Worm (Caenorhabditis elegans) whole organism, L3 larva: Measurements from ENCODE around the gene C25H3.15.

Experiments
- R02D3.7 ChIP-seq: fragments of 150-350 bp; optimal IDR thresholded peaks from 2 replicates; lab custom pipeline; 2014; ENCODE audit warnings: missing biosample characterization, missing genetic modification characterization
- ZK546.5 ChIP-seq: sonication (generic microtip); optimal IDR thresholded peaks from 2 replicates; lab custom pipeline; 2017; ENCODE audit warnings: missing biosample characterization, missing genetic modification characterization
- aly-2 ChIP-seq: fragments of 150-350 bp; optimal IDR thresholded peaks from 2 replicates; lab custom pipeline; 2014; ENCODE audit warnings: missing biosample characterization, missing genetic modification characterization
- ama-1 ChIP-seq: fragments of 150-350 bp; optimal IDR thresholded peaks from 2 replicates; lab custom pipeline; 2018
- ceh-16 ChIP-seq: sonication (generic microtip); optimal IDR thresholded peaks from 2 replicates; lab custom pipeline; 2017; ENCODE audit warnings: missing biosample characterization, missing genetic modification characterization
- ceh-28 ChIP-seq: fragments of 150-350 bp; optimal IDR thresholded peaks from 2 replicates; lab custom pipeline; 2014; ENCODE audit warnings: missing biosample characterization, missing genetic modification reagents, missing genetic modification characterization
- ceh-82 ChIP-seq: fragments of 150-350 bp; optimal IDR thresholded peaks from 2 replicates; lab custom pipeline; 2014; ENCODE audit warnings: missing biosample characterization, missing genetic modification characterization
- ceh-9 ChIP-seq: sonication (generic microtip); optimal IDR thresholded peaks from 2 replicates; lab custom pipeline; 2018; ENCODE audit warnings: missing biosample characterization, missing genetic modification characterization
- daf-12 ChIP-seq: fragments of 150-350 bp; optimal IDR thresholded peaks from 2 replicates; lab custom pipeline; 2014; ENCODE audit warnings: missing biosample characterization, missing genetic modification reagents, missing genetic modification characterization
- egl-27 ChIP-seq: sonication (generic microtip); optimal IDR thresholded peaks from 4 replicates; lab custom pipeline; 2017; ENCODE audit warnings: missing biosample characterization, missing genetic modification reagents, missing genetic modification characterization
- egl-5 ChIP-seq: fragments of 150-350 bp; optimal IDR thresholded peaks from 2 replicates; lab custom pipeline; 2017; ENCODE audit warnings: missing biosample characterization, missing genetic modification reagents, missing genetic modification characterization, inconsistent platforms
- elt-1 ChIP-seq: fragments of 150-350 bp; optimal IDR thresholded peaks from 2 replicates; lab custom pipeline; 2014; ENCODE audit warnings: missing biosample characterization, missing genetic modification characterization
- elt-2 ChIP-seq: sonication (generic microtip); optimal IDR thresholded peaks from 2 replicates; lab custom pipeline; 2016; ENCODE audit warnings: missing genetic modification reagents, mild to moderate bottlenecking, missing genetic modification characterization, missing compliant biosample characterization
- elt-3 ChIP-seq, 3 experiments: fragments of 150-350 bp in 1 of 3; sonication (generic microtip) in 2 of 3; optimal IDR thresholded peaks; 2 replicates in 2 of 3; 4 replicates in 1 of 3; lab custom pipeline; 2014 to 2017; ENCODE audit warnings: missing biosample characterization in 3 of 3, missing genetic modification characterization in 3 of 3
- eor-1 ChIP-seq, 2 experiments: fragments of 150-350 bp; optimal IDR thresholded peaks; 2 replicates each; lab custom pipeline; 2014 to 2018; ENCODE audit warnings: missing biosample characterization in 2 of 2, missing genetic modification characterization in 2 of 2
- fkh-10 ChIP-seq: sonication (generic microtip); optimal IDR thresholded peaks from 2 replicates; lab custom pipeline; 2017; ENCODE audit warnings: missing biosample characterization, missing genetic modification reagents, missing genetic modification characterization
- fkh-2 ChIP-seq: fragments of 150-350 bp; optimal IDR thresholded peaks from 2 replicates; lab custom pipeline; 2014; ENCODE audit warnings: missing biosample characterization, missing genetic modification reagents, missing genetic modification characterization
- fos-1 ChIP-seq: fragments of 150-350 bp; optimal IDR thresholded peaks from 2 replicates; lab custom pipeline; 2014; ENCODE audit warnings: missing biosample characterization, missing genetic modification characterization
- hmg-11 ChIP-seq: sonication (generic microtip); optimal IDR thresholded peaks from 2 replicates; lab custom pipeline; 2016; ENCODE audit warnings: missing genetic modification characterization, missing compliant biosample characterization
- jun-1 ChIP-seq: fragments of 150-350 bp; optimal IDR thresholded peaks from 2 replicates; lab custom pipeline; 2014; ENCODE audit warnings: missing biosample characterization, missing genetic modification reagents, missing genetic modification characterization
- lin-15B ChIP-seq: fragments of 150-350 bp; optimal IDR thresholded peaks from 2 replicates; lab custom pipeline; 2014; ENCODE audit warnings: missing biosample characterization, missing genetic modification characterization
- lin-39 ChIP-seq: fragments of 150-350 bp; optimal IDR thresholded peaks from 2 replicates; lab custom pipeline; 2018; ENCODE audit warnings: missing biosample characterization, missing genetic modification reagents, missing genetic modification characterization
- lsy-12 ChIP-seq: sonication (generic microtip); optimal IDR thresholded peaks from 2 replicates; lab custom pipeline; 2016; ENCODE audit warnings: mild to moderate bottlenecking, missing genetic modification characterization, missing compliant biosample characterization
- mdl-1 ChIP-seq: fragments of 150-350 bp; optimal IDR thresholded peaks from 2 replicates; lab custom pipeline; 2014; ENCODE audit warnings: missing biosample characterization, missing genetic modification characterization
- mml-1 ChIP-seq: fragments of 150-350 bp; sonication (generic microtip); optimal IDR thresholded peaks from 3 replicates; lab custom pipeline; 2014; ENCODE audit warnings: missing biosample characterization, missing genetic modification characterization
- nfya-1 ChIP-seq: sonication (generic microtip); optimal IDR thresholded peaks from 2 replicates; lab custom pipeline; 2017; ENCODE audit warnings: missing genetic modification characterization, mild to moderate bottlenecking, missing compliant biosample characterization, antibody characterized with exemption, moderate library complexity; ENCODE audit not compliant: insufficient read depth
- nhr-11 ChIP-seq: fragments of 150-350 bp; optimal IDR thresholded peaks from 2 replicates; lab custom pipeline; 2014; ENCODE audit warnings: missing biosample characterization, missing genetic modification characterization
- nhr-12 ChIP-seq: fragments of 150-350 bp; optimal IDR thresholded peaks from 2 replicates; lab custom pipeline; 2014; ENCODE audit warnings: missing biosample characterization, missing genetic modification characterization
- nhr-23 ChIP-seq: fragments of 150-350 bp; optimal IDR thresholded peaks from 2 replicates; lab custom pipeline; 2014; ENCODE audit warnings: missing biosample characterization, missing genetic modification reagents, missing genetic modification characterization
- nhr-237 ChIP-seq: fragments of 150-350 bp; optimal IDR thresholded peaks from 2 replicates; lab custom pipeline; 2014; ENCODE audit warnings: missing biosample characterization, missing genetic modification characterization
- nhr-25 ChIP-seq: sonication (generic microtip); optimal IDR thresholded peaks from 2 replicates; lab custom pipeline; 2017; ENCODE audit warnings: missing biosample characterization, missing genetic modification characterization
- nhr-28 ChIP-seq: fragments of 150-350 bp; optimal IDR thresholded peaks from 2 replicates; lab custom pipeline; 2014; ENCODE audit warnings: missing biosample characterization, missing genetic modification characterization
- nhr-43 ChIP-seq: sonication (generic microtip); optimal IDR thresholded peaks from 2 replicates; lab custom pipeline; 2016; ENCODE audit warnings: mild to moderate bottlenecking, missing genetic modification characterization, missing compliant biosample characterization; ENCODE audit not compliant: poor library complexity, severe bottlenecking
- nhr-67 ChIP-seq: fragments of 150-350 bp; optimal IDR thresholded peaks from 2 replicates; lab custom pipeline; 2014; ENCODE audit warnings: missing biosample characterization, missing genetic modification characterization
- nhr-76 ChIP-seq: fragments of 150-350 bp; sonication (generic microtip); optimal IDR thresholded peaks from 5 replicates; lab custom pipeline; 2014; ENCODE audit warnings: missing biosample characterization, missing genetic modification characterization
- nhr-77 ChIP-seq: fragments of 150-350 bp; optimal IDR thresholded peaks from 2 replicates; lab custom pipeline; 2014; ENCODE audit warnings: missing biosample characterization, missing genetic modification characterization
- pha-4 ChIP-seq: fragments of 150-350 bp; optimal IDR thresholded peaks from 2 replicates; lab custom pipeline; 2014; ENCODE audit warnings: missing biosample characterization, missing genetic modification reagents, missing genetic modification characterization
- pqm-1 ChIP-seq: fragments of 150-350 bp; optimal IDR thresholded peaks from 2 replicates; lab custom pipeline; 2017; ENCODE audit warnings: missing biosample characterization, missing genetic modification characterization, inconsistent platforms
- sea-2 ChIP-seq: fragments of 150-350 bp; sonication (generic microtip); optimal IDR thresholded peaks from 4 replicates; lab custom pipeline; 2014; ENCODE audit warnings: missing biosample characterization, missing genetic modification reagents, missing genetic modification characterization
- skn-1 ChIP-seq: fragments of 150-350 bp; optimal IDR thresholded peaks from 2 replicates; lab custom pipeline; 2014; ENCODE audit warnings: missing biosample characterization, missing genetic modification characterization
- snpc-4 ChIP-seq: fragments of 150-350 bp; optimal IDR thresholded peaks from 2 replicates; lab custom pipeline; 2014; ENCODE audit warnings: missing biosample characterization, missing genetic modification characterization
- tbx-2 ChIP-seq: sonication (generic microtip); optimal IDR thresholded peaks from 2 replicates; lab custom pipeline; 2016; ENCODE audit warnings: mild to moderate bottlenecking, missing genetic modification characterization, missing compliant biosample characterization
- unc-39 ChIP-seq: sonication (generic microtip); optimal IDR thresholded peaks from 4 replicates; lab custom pipeline; 2017; ENCODE audit warnings: missing biosample characterization, missing genetic modification characterization
- unc-62 ChIP-seq: fragments of 150-350 bp; sonication (generic microtip); optimal IDR thresholded peaks from 4 replicates; lab custom pipeline; 2014; ENCODE audit warnings: missing biosample characterization, missing genetic modification reagents, missing genetic modification characterization
- zag-1 ChIP-seq: fragments of 150-350 bp; optimal IDR thresholded peaks from 2 replicates; lab custom pipeline; 2014; ENCODE audit warnings: missing biosample characterization, missing genetic modification characterization
- ztf-11 ChIP-seq: fragments of 150-350 bp; optimal IDR thresholded peaks from 2 replicates; lab custom pipeline; 2014; ENCODE audit warnings: missing biosample characterization, missing genetic modification characterization
- ztf-4 ChIP-seq: fragments of 150-350 bp; optimal IDR thresholded peaks from 2 replicates; lab custom pipeline; 2014; ENCODE audit warnings: missing biosample characterization, missing genetic modification characterization

C25H3.15 gene

ce11 chrII:5660736-5661734 is 4.1 kb upstream of the C25H3.15 start, which contains the start of the genes ift-43 and mdt-26 (continued):
- peak; percentile 36 for TF ChIP-seq jun-1 (tag; lab: Kevin White, UChicago)
- peak; percentile 46 for TF ChIP-seq mdl-1 (tag; lab: Kevin White, UChicago)
- no peak for TF ChIP-seq ztf-11 (tag; lab: Kevin White, UChicago)
- TF ChIP-seq elt-3 (tag; optimal IDR thresholded peaks at IDR 0.05; lab: Kevin White, UChicago): no peak
- no peak for TF ChIP-seq eor-1 (tag; optimal IDR thresholded peaks at IDR 0.05; lab: Kevin White, UChicago)
- peak; percentile 60 for TF ChIP-seq egl-5 (tag; lab: Kevin White, UChicago)
- TF ChIP-seq pha-4: peak; percentile 73
- TF ChIP-seq ceh-28: peak; percentile 83
- peak; percentile 49 for TF ChIP-seq snpc-4 (tag; lab: Kevin White, UChicago)
- peak; percentile 76 for TF ChIP-seq aly-2
- TF ChIP-seq R02D3.7 (tag; lab: Kevin White, UChicago): no peak
- no peak for TF ChIP-seq nhr-76 (tag; lab: Kevin White, UChicago)
- TF ChIP-seq nfya-1 (tag; lab: Kevin White, UChicago): peak; percentile 100
- TF ChIP-seq ztf-4 (tag; lab: Kevin White, UChicago): peak; percentile 56
- TF ChIP-seq ZK546.5 (tag; lab: Kevin White, UChicago): no peak
- no peak for TF ChIP-seq fkh-2 (tag; lab: Kevin White, UChicago)
- TF ChIP-seq, all 47 proteins: peak for 22

ce11 chrII:5661735-5662177 is 3.4 kb upstream of the C25H3.15 start:
- TF ChIP-seq nhr-67 (tag; lab: Kevin White, UChicago): peak; percentile 47
- TF ChIP-seq daf-12: no peak
- peak; percentile 64 for TF ChIP-seq nhr-23 (tag; lab: Kevin White, UChicago)
- peak; percentile 51 for TF ChIP-seq ztf-11 (tag; lab: Kevin White, UChicago)
- TF ChIP-seq nhr-25: peak; percentile 94
- TF ChIP-seq fkh-2 (tag; lab: Kevin White, UChicago): peak; percentile 13
- TF ChIP-seq lin-15B (tag; lab: Kevin White, UChicago): peak; percentile 69
- peak; percentile 96 for TF ChIP-seq egl-5 (tag; lab: Kevin White, UChicago)
- TF ChIP-seq ceh-16 (tag; lab: Kevin White, UChicago): peak; percentile 6
- peak; percentile 46 for TF ChIP-seq sea-2 (GFP tag; lab: Kevin White, UChicago)
- TF ChIP-seq skn-1 (tag; lab: Kevin White, UChicago): peak; percentile 53
- no peak for TF ChIP-seq unc-39 (tag; lab: Kevin White, UChicago)
- TF ChIP-seq lin-39 (tag; lab: Kevin White, UChicago): peak; percentile 86
- TF ChIP-seq ama-1 (lab: Kevin White, UChicago): peak; percentile 100
- TF ChIP-seq R02D3.7 (tag; lab: Kevin White, UChicago): peak; percentile 65
- TF ChIP-seq tbx-2 (tag; lab: Kevin White, UChicago): peak; percentile 82
- TF ChIP-seq elt-2 (tag; lab: Kevin White, UChicago): peak; percentile 84
- peak; percentile 99 for TF ChIP-seq nfya-1 (tag; lab: Kevin White, UChicago)
- TF ChIP-seq ztf-4 (tag; lab: Kevin White, UChicago): peak; percentile 86
- peak; percentile 71 for TF ChIP-seq fkh-10
- TF ChIP-seq elt-3 (tag; optimal IDR thresholded peaks at IDR 0.05; lab: Kevin White, UChicago): peak in 1 of 3 experiments; percentile 82
- TF ChIP-seq elt-1 (tag; lab: Kevin White, UChicago): peak; percentile 11
- TF ChIP-seq ceh-9: no peak
- TF ChIP-seq pqm-1 (tag; lab: Kevin White, UChicago): peak; percentile 46
- peak; percentile 20 for TF ChIP-seq nhr-11 (tag; lab: Kevin White, UChicago)
- peak; percentile 50 for TF ChIP-seq snpc-4 (tag; lab: Kevin White, UChicago)
- TF ChIP-seq pha-4: peak; percentile 72
- peak; percentile 82 for TF ChIP-seq unc-62
- TF ChIP-seq nhr-77 (tag; lab: Kevin White, UChicago): no peak
- peak; percentile 42 for TF ChIP-seq nhr-76 (tag; lab: Kevin White, UChicago)
- TF ChIP-seq nhr-43 (tag; lab: Kevin White, UChicago): peak; percentile 75
- peak; percentile 48 for TF ChIP-seq zag-1 (tag; lab: Kevin White, UChicago)
- TF ChIP-seq lsy-12 (tag; lab: Kevin White, UChicago): peak; percentile 92
- TF ChIP-seq aly-2: no peak
- no peak for TF ChIP-seq nhr-28
- peak; percentile 89 for TF ChIP-seq hmg-11 (tag; lab: Kevin White, UChicago)
- TF ChIP-seq nhr-12: no peak
- TF ChIP-seq jun-1 (tag; lab: Kevin White, UChicago): peak; percentile 55
- peak; percentile 64 for TF ChIP-seq ceh-82 (tag; lab: Kevin White, UChicago)
- TF ChIP-seq fos-1 (tag; lab: Kevin White, UChicago): no peak
- TF ChIP-seq nhr-237 (tag; lab: Kevin White, UChicago): no peak
- peak; percentile 86 for TF ChIP-seq ceh-28
- TF ChIP-seq eor-1 (tag; optimal IDR thresholded peaks at IDR 0.05; lab: Kevin White, UChicago): no peak
- no peak for TF ChIP-seq egl-27 (tag; lab: Kevin White, UChicago)
- peak; percentile 67 for TF ChIP-seq mdl-1 (tag; lab: Kevin White, UChicago)
- TF ChIP-seq mml-1 (tag; lab: Kevin White, UChicago): no peak
